Worm (Caenorhabditis elegans): ENCODE data around the gene F36H9.2.

F36H9.2 gene

DNA sequence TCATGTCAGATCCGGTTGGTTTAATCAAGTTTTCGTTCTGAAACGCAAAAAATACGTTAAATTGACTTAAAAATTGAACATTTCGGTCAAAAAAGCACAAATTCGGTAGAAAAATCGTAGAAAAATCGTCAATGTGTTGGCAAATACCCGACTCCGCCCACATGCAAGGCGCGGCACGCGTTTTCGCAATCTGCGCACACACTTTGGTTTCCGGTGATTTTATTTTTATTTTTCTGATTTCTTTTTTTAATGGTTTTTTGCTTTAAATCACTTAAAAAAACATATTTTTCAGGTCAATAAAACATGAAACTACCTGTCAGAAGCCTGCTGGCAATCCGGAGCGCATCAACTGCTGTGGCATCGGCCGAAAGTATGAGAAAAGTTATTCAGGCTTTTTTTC is 33.0 kb downstream of the F36H9.2 start, which contains the start of the genes gly-7 and mrpl-39:
Gene gly-7, minus strand, starts transcription at position 37 of the 400 bp plus-strand sequence.
Gene mrpl-39, plus strand, starts transcription at position 293 of the 400 bp plus-strand sequence.
- 0 out of 2 replicates have a peak, but pooled peaks have one; percentile 53 for TF ChIP-seq klf-2 (GFP tag; conservative IDR thresholded peaks at IDR 0.05)
- TF ChIP-seq flt-1 (GFP tag; IDR thresholded peaks at IDR 0.05), result peak; percentile 46; the same call in 1 of the 2 replicates
- peak; percentile 76 for TF ChIP-seq ztf-23 (GFP tag; IDR thresholded peaks at IDR 0.05)
- peak; percentile 67; the same call in 1 of the 2 replicates for TF ChIP-seq tab-1 (GFP tag; IDR thresholded peaks at IDR 0.05)
- TF ChIP-seq ztf-29 (GFP tag; IDR thresholded peaks at IDR 0.05), result no peak
- TF ChIP-seq ref-1 (GFP tag; conservative IDR thresholded peaks at IDR 0.05), result 0 out of 2 replicates have a peak, but pooled peaks have one; percentile 37
- no peak for TF ChIP-seq cog-1 (tag; optimal IDR thresholded peaks at IDR 0.05)
- no peak for TF ChIP-seq T22C8.4 (GFP tag; IDR thresholded peaks at IDR 0.05)
- peak; percentile 81 for TF ChIP-seq med-1 (GFP tag; optimal IDR thresholded peaks at IDR 0.05; ENCODE audit: insufficient read depth)

DNA sequence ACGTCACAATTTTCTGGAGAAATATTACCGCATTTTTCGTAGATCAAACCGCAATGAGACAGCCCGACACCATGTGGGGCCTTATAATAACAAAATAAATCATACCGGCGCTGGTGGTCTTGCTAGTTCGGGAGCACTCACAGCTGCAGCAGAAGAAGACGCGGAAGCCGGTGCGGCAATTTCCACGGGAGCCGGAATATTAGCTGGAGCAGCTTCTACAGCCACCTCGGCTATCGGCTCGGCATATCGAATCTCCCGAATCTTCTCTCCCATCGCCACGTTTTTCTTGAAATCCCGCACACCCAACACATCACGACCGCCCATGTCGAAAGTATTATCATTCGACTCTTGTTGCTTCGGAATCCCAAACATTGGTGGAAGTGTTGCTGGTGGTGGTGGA is 36.3 kb downstream of the F36H9.2 start:
- TF ChIP-seq ref-1 (GFP tag; conservative IDR thresholded peaks at IDR 0.05) (no peak), med-1 (GFP tag; optimal IDR thresholded peaks at IDR 0.05; ENCODE audit: insufficient read depth) (no peak), flt-1 (GFP tag; IDR thresholded peaks at IDR 0.05) (no peak), ztf-29 (GFP tag; IDR thresholded peaks at IDR 0.05) (no peak), ztf-23 (GFP tag; IDR thresholded peaks at IDR 0.05) (no peak), T22C8.4 (GFP tag; IDR thresholded peaks at IDR 0.05) (no peak), klf-2 (GFP tag; conservative IDR thresholded peaks at IDR 0.05) (no peak), cog-1 (tag; optimal IDR thresholded peaks at IDR 0.05) (no peak), tab-1 (GFP tag; IDR thresholded peaks at IDR 0.05) (no peak)

DNA sequence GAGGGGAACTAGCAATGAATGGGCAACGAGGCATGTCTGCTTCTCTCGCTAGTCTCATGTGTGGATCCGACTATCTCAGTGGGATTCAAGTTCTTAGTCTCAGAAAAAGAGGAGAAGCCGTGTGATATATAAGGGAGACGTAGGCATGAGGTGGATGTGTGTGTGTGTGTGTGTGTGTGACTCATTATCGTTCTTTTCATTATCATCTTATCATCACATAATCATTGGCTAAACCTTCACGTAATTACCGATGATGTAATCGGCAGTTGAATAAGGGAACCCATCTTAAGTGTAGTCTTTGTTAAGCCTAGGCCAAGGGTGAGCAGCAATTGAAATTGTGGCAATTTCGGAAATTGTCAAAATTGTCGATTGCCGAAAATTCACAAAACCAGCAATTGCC is 41.7 kb downstream of the F36H9.2 start, which contains the start of gene Y32G9B.1:
Gene Y32G9B.1, minus strand, starts transcription at position 101 of the 400 bp plus-strand sequence.
- TF ChIP-seq flt-1 (GFP tag; IDR thresholded peaks at IDR 0.05) (no peak), med-1 (GFP tag; optimal IDR thresholded peaks at IDR 0.05; ENCODE audit: insufficient read depth) (no peak), ztf-29 (GFP tag; IDR thresholded peaks at IDR 0.05) (no peak), ztf-23 (GFP tag; IDR thresholded peaks at IDR 0.05) (no peak), T22C8.4 (GFP tag; IDR thresholded peaks at IDR 0.05) (no peak), ref-1 (GFP tag; conservative IDR thresholded peaks at IDR 0.05) (no peak), cog-1 (tag; optimal IDR thresholded peaks at IDR 0.05) (no peak), klf-2 (GFP tag; conservative IDR thresholded peaks at IDR 0.05) (no peak), tab-1 (GFP tag; IDR thresholded peaks at IDR 0.05) (no peak)

DNA sequence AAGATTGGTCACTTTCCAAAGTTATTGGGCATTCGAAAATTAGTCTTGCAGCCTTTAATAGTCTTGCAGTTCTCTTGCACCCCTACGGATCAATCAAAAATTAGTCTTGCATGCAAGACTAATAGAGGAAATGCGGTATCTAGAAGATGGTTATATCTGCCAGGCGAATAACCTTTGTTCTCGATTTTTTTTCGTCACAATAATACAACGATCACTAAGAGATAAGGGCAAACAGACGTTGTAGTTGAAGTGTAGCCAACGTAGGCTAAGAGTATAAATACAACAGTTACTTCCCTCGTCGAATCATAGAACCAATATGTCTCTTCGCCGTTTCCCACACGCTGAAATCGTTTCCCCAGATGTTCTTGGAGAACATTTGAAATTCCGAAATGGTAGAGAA is 53.5 kb downstream of the F36H9.2 start, which contains the start of gene T10B5.8:
Gene T10B5.8, plus strand, starts transcription at position 301 of the 400 bp plus-strand sequence.
- TF ChIP-seq cog-1 (tag; optimal IDR thresholded peaks at IDR 0.05) (no peak), T22C8.4 (GFP tag; IDR thresholded peaks at IDR 0.05) (no peak), ref-1 (GFP tag; conservative IDR thresholded peaks at IDR 0.05) (no peak)
